Fruit fly (Drosophila melanogaster) whole organism, embryonic: ENCODE results near the gene CG5262.

Experiments used
- CG3163 ChIP-seq: fragments of 200-800 bp; sonication (Bioruptor generic); optimal IDR thresholded peaks from 3 replicates; lab custom pipeline; 2016; ENCODE audit warnings: missing biosample characterization, missing genetic modification characterization
- CG6683 ChIP-seq: fragments of 200-800 bp; sonication (Bioruptor generic); optimal IDR thresholded peaks from 2 replicates; lab custom pipeline; 2017; ENCODE audit warnings: missing biosample characterization, mild to moderate bottlenecking, missing genetic modification characterization, missing genetic modification reagents
- HLH54F ChIP-seq: fragments of 200-800 bp; sonication (Bioruptor generic); optimal IDR thresholded peaks from 3 replicates; lab custom pipeline; 2016; ENCODE audit warnings: missing biosample characterization, missing genetic modification characterization
- Nf-YA ChIP-seq: fragments of 200-800 bp; sonication (Bioruptor generic); IDR thresholded peaks from 2 replicates; pipeline ENCODE4 v1.3.6; 2022; ENCODE audit warnings: missing biosample characterization, missing genetic modification characterization
- dmrt11E ChIP-seq: fragments of 200-800 bp; sonication (Bioruptor generic); optimal IDR thresholded peaks from 3 replicates; lab custom pipeline; 2018; ENCODE audit warnings: missing biosample characterization, mild to moderate bottlenecking, missing genetic modification characterization, moderate library complexity
- dmrt99B ChIP-seq: fragments of 200-800 bp; sonication (Bioruptor generic); optimal IDR thresholded peaks from 2 replicates; lab custom pipeline; 2018; ENCODE audit warnings: missing biosample characterization, mild to moderate bottlenecking, missing genetic modification characterization, moderate library complexity
- gcm2 ChIP-seq: fragments of 200-800 bp; sonication (Bioruptor generic); optimal IDR thresholded peaks from 2 replicates; lab custom pipeline; 2016; ENCODE audit warnings: missing biosample characterization, missing genetic modification characterization
- p53 ChIP-seq: fragments of 200-800 bp; sonication (Bioruptor generic); optimal IDR thresholded peaks from 2 replicates; lab custom pipeline; 2016; ENCODE audit warnings: missing biosample characterization, missing genetic modification characterization
- tna ChIP-seq: fragments of 200-800 bp; sonication (Bioruptor generic); IDR thresholded peaks from 2 replicates; pipeline ENCODE4 v1.3.6; 2022; ENCODE audit warnings: missing biosample characterization, missing genetic modification characterization; ENCODE audit not compliant: partially characterized antibody
- tx ChIP-seq: fragments of 200-800 bp; sonication (Bioruptor generic); optimal IDR thresholded peaks from 2 replicates; lab custom pipeline; 2016; ENCODE audit warnings: missing biosample characterization, missing genetic modification characterization

dm6 chr3L:20385408-20385807, 44.9 kb downstream of the CG5262 start:
- TF ChIP-seq tx (GFP tag; lab: Kevin White, UChicago): no peak
- no peak for TF ChIP-seq dmrt11E
- no peak for TF ChIP-seq tna (GFP tag; lab: Robert Waterston, UW)
- TF ChIP-seq p53 (GFP tag; lab: Kevin White, UChicago): no peak
- no peak for TF ChIP-seq CG3163 (GFP tag; lab: Kevin White, UChicago)
- TF ChIP-seq dmrt99B: no peak
- TF ChIP-seq Nf-YA: no peak
- no peak for TF ChIP-seq gcm2 (GFP tag; lab: Kevin White, UChicago)
- TF ChIP-seq CG6683 (GFP tag; lab: Kevin White, UChicago): no peak
- no peak for TF ChIP-seq HLH54F (GFP tag; lab: Kevin White, UChicago)
